Worm (Caenorhabditis elegans): ENCODE results near the gene F59A1.11.

ce11 chrV:17696753-17697152 lies 30.9 kb upstream of the F59A1.11 start, which contains the start of gene spp-29:
- TF ChIP-seq ama-1 (optimal IDR thresholded peaks at IDR 0.05) (no peak), hmg-4 (GFP tag; optimal IDR thresholded peaks at IDR 0.05) (no peak)

Data from whole organism, early embryonic.